Worm (Caenorhabditis elegans): Measurements from ENCODE around the gene srt-33.

srt-33 gene

DNA sequence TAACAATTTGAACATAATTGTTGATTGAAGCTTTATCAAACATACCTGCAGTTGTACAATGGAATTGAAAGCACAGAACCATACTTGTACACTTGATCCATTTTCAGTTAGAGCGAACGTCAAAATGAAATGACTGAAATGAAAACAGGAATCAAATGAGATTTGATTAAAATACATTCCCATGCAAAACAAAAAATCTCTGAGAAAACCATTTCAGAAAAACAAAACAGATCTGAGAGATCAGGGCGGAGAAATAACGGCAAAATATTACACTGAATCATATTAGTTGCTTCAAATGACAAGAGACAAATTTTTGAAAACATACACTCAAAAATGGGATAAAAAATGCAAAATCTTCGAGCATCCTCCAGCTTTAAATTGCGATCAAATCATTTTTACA is at the start of gene srt-33:
srt-33 (minus strand) TSS at position 101 of the 400 bp plus-strand sequence.
- no peak for TF ChIP-seq daf-12 (tag; optimal IDR thresholded peaks at IDR 0.05)
- no peak for TF ChIP-seq mep-1 (tag; optimal IDR thresholded peaks at IDR 0.05)
- TF ChIP-seq vab-7 (GFP tag; IDR thresholded peaks at IDR 0.05): no peak
- TF ChIP-seq F26F4.8 (GFP tag; conservative IDR thresholded peaks at IDR 0.05): no peak
- no peak for TF ChIP-seq Y48G9A.11 (GFP tag; IDR thresholded peaks at IDR 0.05)
- no peak for TF ChIP-seq spr-1 (tag; optimal IDR thresholded peaks at IDR 0.05)
- no peak for TF ChIP-seq unc-62 (GFP tag; optimal IDR thresholded peaks at IDR 0.05 in 1 of 2)
- no peak for TF ChIP-seq unc-62 (tag; optimal IDR thresholded peaks at IDR 0.05)

DNA sequence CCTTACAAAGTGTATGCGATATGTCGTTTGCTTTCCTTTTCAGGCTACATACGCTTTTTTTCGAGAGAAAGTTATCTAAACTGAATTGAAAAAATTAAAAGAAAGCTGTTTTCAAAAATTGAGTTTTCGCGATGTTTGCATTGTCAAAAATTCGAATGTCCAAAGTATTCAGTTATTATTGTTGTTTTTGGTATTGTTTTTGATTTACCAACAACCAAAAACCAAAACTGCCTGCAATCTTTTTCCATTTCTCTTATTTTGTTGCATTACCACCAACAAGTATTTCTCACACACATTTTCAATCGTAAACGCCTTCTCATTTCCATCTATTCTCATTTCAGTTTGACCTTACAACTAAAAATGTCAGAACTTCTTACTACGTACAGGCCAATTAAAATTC is 49.1 kb upstream of the srt-33 start, which contains the start of gene pepm-1:
pepm-1 (plus strand) TSS at position 301 of the 400 bp plus-strand sequence.
- TF ChIP-seq nhr-11 (tag; optimal IDR thresholded peaks at IDR 0.05) (no peak), mxl-3 (GFP tag; optimal IDR thresholded peaks at IDR 0.05) (no peak), nhr-41 (GFP tag; IDR thresholded peaks at IDR 0.05) (no peak), php-3 (GFP tag; IDR thresholded peaks at IDR 0.05) (no peak), nhr-237 (tag; optimal IDR thresholded peaks at IDR 0.05) (no peak), nhr-10 (tag; optimal IDR thresholded peaks at IDR 0.05) (no peak), F44E2.7 (GFP tag; IDR thresholded peaks at IDR 0.05) (no peak), nhr-25 (tag; optimal IDR thresholded peaks at IDR 0.05; ENCODE audit: borderline replicate concordance, insufficient read depth) (no peak), lin-38 (GFP tag; IDR thresholded peaks at IDR 0.05) (no peak), T20F7.1 (GFP tag; optimal IDR thresholded peaks at IDR 0.05) (no peak), D1046.2 (GFP tag; IDR thresholded peaks at IDR 0.05) (no peak), aha-1 (tag) (no peak), Y75B8A.6 (GFP tag; IDR thresholded peaks at IDR 0.05) (no peak), lin-29 (GFP tag; IDR thresholded peaks at IDR 0.05) (no peak), hlh-30 (tag; optimal IDR thresholded peaks at IDR 0.05; ENCODE audit: insufficient read depth) (no peak), dmd-6 (GFP tag; IDR thresholded peaks at IDR 0.05) (no peak), tra-1 (GFP tag; IDR thresholded peaks at IDR 0.05) (no peak), ZK337.2 (GFP tag; IDR thresholded peaks at IDR 0.05) (no peak)

DNA sequence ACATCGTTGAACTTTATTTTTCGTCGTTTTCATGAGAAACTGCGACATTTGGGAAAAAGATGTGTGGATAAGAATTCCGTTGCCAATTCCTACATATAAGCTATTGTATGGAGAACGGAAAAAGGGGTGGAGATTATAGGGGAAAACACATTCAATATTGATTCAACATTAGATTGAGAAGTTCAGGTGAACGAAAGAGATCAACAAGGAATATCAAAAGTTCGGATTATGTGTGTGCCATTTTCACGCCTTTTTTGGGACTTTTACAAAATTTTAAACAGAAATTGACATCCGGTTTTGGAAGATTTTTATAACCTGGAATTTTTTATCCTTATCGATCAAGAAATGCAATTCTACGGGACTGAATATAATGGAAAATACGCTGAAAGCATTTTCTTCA is 48.1 kb upstream of the srt-33 start, which contains the start of gene F47B8.5:
F47B8.5 (minus strand) TSS at position 101 of the 400 bp plus-strand sequence.
- TF ChIP-seq egl-27 (tag; optimal IDR thresholded peaks at IDR 0.05): no peak
- TF ChIP-seq lin-38 (GFP tag; IDR thresholded peaks at IDR 0.05): no peak
- TF ChIP-seq zip-2 (tag; optimal IDR thresholded peaks at IDR 0.05): no peak
- no peak for TF ChIP-seq unc-130 (GFP tag; optimal IDR thresholded peaks at IDR 0.05)
- no peak for TF ChIP-seq mep-1 (tag; optimal IDR thresholded peaks at IDR 0.05)
- TF ChIP-seq Y5F2A.4 (GFP tag; optimal IDR thresholded peaks at IDR 0.05): no peak
- no peak for TF ChIP-seq hif-1 (tag; optimal IDR thresholded peaks at IDR 0.05)
- TF ChIP-seq dmd-9 (GFP tag; IDR thresholded peaks at IDR 0.05): no peak
- TF ChIP-seq ZK337.2 (GFP tag; IDR thresholded peaks at IDR 0.05): no peak
- TF ChIP-seq jun-1 (tag; optimal IDR thresholded peaks at IDR 0.05): no peak
- no peak for TF ChIP-seq hlh-11 (tag; optimal IDR thresholded peaks at IDR 0.05)
- TF ChIP-seq spr-3 (GFP tag; optimal IDR thresholded peaks at IDR 0.05): no peak
- no peak for TF ChIP-seq duxl-1 (tag; optimal IDR thresholded peaks at IDR 0.05; ENCODE audit: poor library complexity)
- no peak for TF ChIP-seq cey-2 (tag; optimal IDR thresholded peaks at IDR 0.05; ENCODE audit: borderline replicate concordance, insufficient read depth)
- no peak for TF ChIP-seq pqm-1 (tag; optimal IDR thresholded peaks at IDR 0.05)
